Fruit fly (Drosophila melanogaster) S2 (cell line): ENCODE results near the gene SMC6.

Experiments used
- CG8478 ChIP-seq: fragments of >200 bp; optimal IDR thresholded peaks from 2 replicates; lab custom pipeline; 2018
- CTCF ChIP-seq, 2 experiments: fragments of >200 bp; optimal IDR thresholded peaks; 2 replicates each; lab custom pipeline; 2018

DNA sequence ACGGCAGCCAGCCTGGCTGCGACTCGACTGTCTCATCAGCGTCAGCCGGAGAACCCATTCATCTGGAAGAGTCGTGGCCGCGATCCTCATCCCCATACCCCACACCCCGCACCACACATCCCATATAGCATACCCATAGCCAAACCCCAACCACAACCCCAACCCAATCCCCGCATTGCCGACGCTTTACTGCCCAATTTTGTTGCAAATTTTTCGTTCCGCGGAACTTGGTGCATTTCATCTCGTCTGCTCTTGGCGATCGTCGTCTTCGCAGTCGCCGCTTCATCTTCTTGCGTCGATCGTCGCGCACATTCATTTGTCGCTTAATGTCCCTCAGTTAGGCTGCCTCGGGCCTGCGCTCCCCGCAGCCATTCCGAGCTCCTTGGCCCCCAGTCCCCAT lies 49.9 kb downstream of the SMC6 start:
- TF ChIP-seq CTCF (optimal IDR thresholded peaks at IDR 0.05; lab: Kevin White, UChicago) (no peak), CG8478 (lab: Kevin White, UChicago) (no peak)
